Worm (Caenorhabditis elegans) whole organism, late embryonic: ENCODE results near the gene ddx-19.

Source experiments
- C38D4.7 ChIP-seq: fragments of 200-800 bp; sonication (Bioruptor generic); optimal IDR thresholded peaks from 2 replicates; lab custom pipeline; 2018; ENCODE audit warnings: mild to moderate bottlenecking, missing genetic modification characterization, moderate library complexity, missing compliant biosample characterization
- F13H6.1 ChIP-seq: sonication (generic microtip); optimal IDR thresholded peaks from 2 replicates; lab custom pipeline; 2016; ENCODE audit warnings: missing genetic modification characterization, missing compliant biosample characterization
- K02D7.2 ChIP-seq: sonication (generic microtip); optimal IDR thresholded peaks from 2 replicates; lab custom pipeline; 2017; ENCODE audit warnings: mild to moderate bottlenecking, missing genetic modification characterization, missing compliant biosample characterization
- ahr-1 ChIP-seq: sonication (generic microtip); optimal IDR thresholded peaks from 2 replicates; lab custom pipeline; 2016; ENCODE audit warnings: missing genetic modification characterization, missing compliant biosample characterization
- ama-1 ChIP-seq: fragments of 150-350 bp; optimal IDR thresholded peaks from 2 replicates; lab custom pipeline; 2014
- ceh-18 ChIP-seq: sonication (generic microtip); optimal IDR thresholded peaks from 2 replicates; lab custom pipeline; 2016; ENCODE audit warnings: missing genetic modification characterization, missing compliant biosample characterization
- ceh-19 ChIP-seq: fragments of 200-800 bp; sonication (Bioruptor generic); optimal IDR thresholded peaks from 2 replicates; lab custom pipeline; 2018; ENCODE audit warnings: mild to moderate bottlenecking, missing genetic modification characterization, missing compliant biosample characterization
- ceh-22 ChIP-seq: sonication (generic microtip); optimal IDR thresholded peaks from 2 replicates; lab custom pipeline; 2017; ENCODE audit warnings: missing biosample characterization, missing genetic modification characterization
- ceh-30 ChIP-seq: fragments of 150-350 bp; optimal IDR thresholded peaks from 2 replicates; lab custom pipeline; 2014; ENCODE audit warnings: missing biosample characterization, missing genetic modification characterization
- ceh-48 ChIP-seq: sonication (generic microtip); optimal IDR thresholded peaks from 2 replicates; lab custom pipeline; 2016; ENCODE audit warnings: missing genetic modification characterization, inconsistent platforms, missing compliant biosample characterization
- ceh-6 ChIP-seq: fragments of 200-800 bp; sonication (Bioruptor generic); optimal IDR thresholded peaks from 2 replicates; lab custom pipeline; 2018; ENCODE audit warnings: mild to moderate bottlenecking, missing genetic modification characterization, missing compliant biosample characterization
- che-1 ChIP-seq: sonication (generic microtip); optimal IDR thresholded peaks from 2 replicates; lab custom pipeline; 2016; ENCODE audit warnings: mild to moderate bottlenecking, missing genetic modification characterization, missing compliant biosample characterization
- dmd-4 ChIP-seq: sonication (generic microtip); optimal IDR thresholded peaks from 2 replicates; lab custom pipeline; 2016; ENCODE audit warnings: borderline replicate concordance, missing genetic modification characterization, missing compliant biosample characterization
- elt-2 ChIP-seq: sonication (generic microtip); optimal IDR thresholded peaks from 2 replicates; lab custom pipeline; 2016; ENCODE audit warnings: missing genetic modification reagents, missing genetic modification characterization, missing compliant biosample characterization
- fkh-10 ChIP-seq: fragments of 150-350 bp; optimal IDR thresholded peaks from 2 replicates; lab custom pipeline; 2014; ENCODE audit warnings: missing biosample characterization, missing genetic modification reagents, missing genetic modification characterization
- fkh-6 ChIP-seq: sonication (generic microtip); optimal IDR thresholded peaks from 2 replicates; lab custom pipeline; 2016; ENCODE audit warnings: missing genetic modification characterization, missing compliant biosample characterization
- gmeb-2 ChIP-seq: sonication (generic microtip); optimal IDR thresholded peaks from 2 replicates; lab custom pipeline; 2016; ENCODE audit warnings: missing genetic modification characterization, inconsistent platforms, missing compliant biosample characterization
- hlh-13 ChIP-seq: fragments of 200-800 bp; sonication (Bioruptor generic); optimal IDR thresholded peaks from 2 replicates; lab custom pipeline; 2018; ENCODE audit warnings: mild to moderate bottlenecking, missing genetic modification characterization, missing compliant biosample characterization
- lim-6 ChIP-seq: sonication (generic microtip); optimal IDR thresholded peaks from 2 replicates; lab custom pipeline; 2016; ENCODE audit warnings: missing genetic modification characterization, missing compliant biosample characterization
- lin-11 ChIP-seq: fragments of 200-800 bp; sonication (Bioruptor generic); optimal IDR thresholded peaks from 2 replicates; lab custom pipeline; 2018; ENCODE audit warnings: mild to moderate bottlenecking, missing genetic modification characterization, missing compliant biosample characterization
- nfya-1 ChIP-seq: sonication (generic microtip); optimal IDR thresholded peaks from 2 replicates; lab custom pipeline; 2017; ENCODE audit warnings: missing genetic modification characterization, mild to moderate bottlenecking, missing compliant biosample characterization, antibody characterized with exemption, moderate library complexity
- nhr-232 ChIP-seq: sonication (generic microtip); optimal IDR thresholded peaks from 2 replicates; lab custom pipeline; 2016; ENCODE audit warnings: missing genetic modification characterization, missing compliant biosample characterization
- npax-4 ChIP-seq: sonication (generic microtip); optimal IDR thresholded peaks from 2 replicates; lab custom pipeline; 2016; ENCODE audit warnings: missing genetic modification characterization, missing compliant biosample characterization
- pag-3 ChIP-seq: sonication (generic microtip); optimal IDR thresholded peaks from 2 replicates; lab custom pipeline; 2016; ENCODE audit warnings: missing compliant biosample characterization, missing genetic modification characterization, borderline replicate concordance
- pha-2 ChIP-seq: sonication (generic microtip); optimal IDR thresholded peaks from 2 replicates; lab custom pipeline; 2017; ENCODE audit warnings: mild to moderate bottlenecking, missing genetic modification characterization, missing compliant biosample characterization
- pqm-1 ChIP-seq: sonication (generic microtip); optimal IDR thresholded peaks from 2 replicates; lab custom pipeline; 2016; ENCODE audit warnings: missing genetic modification characterization, missing compliant biosample characterization
- pros-1 ChIP-seq: fragments of 150-350 bp; optimal IDR thresholded peaks from 2 replicates; lab custom pipeline; 2014; ENCODE audit warnings: missing biosample characterization, missing genetic modification reagents, missing genetic modification characterization
- ref-2 ChIP-seq: sonication (generic microtip); optimal IDR thresholded peaks from 2 replicates; lab custom pipeline; 2016; ENCODE audit warnings: missing genetic modification characterization, missing compliant biosample characterization
- rnt-1 ChIP-seq: sonication (generic microtip); optimal IDR thresholded peaks from 2 replicates; lab custom pipeline; 2016; ENCODE audit warnings: missing genetic modification characterization, missing compliant biosample characterization
- sdc-2 ChIP-seq: sonication (generic microtip); optimal IDR thresholded peaks from 2 replicates; lab custom pipeline; 2016; ENCODE audit warnings: missing genotype, missing genetic modification characterization, missing compliant biosample characterization
- sox-2 ChIP-seq: fragments of 200-800 bp; sonication (Bioruptor generic); IDR thresholded peaks from 2 replicates; pipeline ENCODE4 v1.3.6; 2022; ENCODE audit warnings: missing genetic modification reagents, missing genetic modification characterization, missing compliant biosample characterization
- sox-4 ChIP-seq: sonication (generic microtip); optimal IDR thresholded peaks from 2 replicates; lab custom pipeline; 2017; ENCODE audit warnings: mild to moderate bottlenecking, missing genetic modification characterization, inconsistent platforms, missing compliant biosample characterization
- tbx-2 ChIP-seq: sonication (generic microtip); optimal IDR thresholded peaks from 2 replicates; lab custom pipeline; 2016; ENCODE audit warnings: missing genetic modification characterization, missing compliant biosample characterization
- tbx-7 ChIP-seq: sonication (generic microtip); optimal IDR thresholded peaks from 2 replicates; lab custom pipeline; 2016; ENCODE audit warnings: missing genotype, missing genetic modification characterization, missing compliant biosample characterization
- zip-5 ChIP-seq: sonication (generic microtip); optimal IDR thresholded peaks from 2 replicates; lab custom pipeline; 2016; ENCODE audit warnings: missing genetic modification characterization, missing compliant biosample characterization

ddx-19 gene

DNA sequence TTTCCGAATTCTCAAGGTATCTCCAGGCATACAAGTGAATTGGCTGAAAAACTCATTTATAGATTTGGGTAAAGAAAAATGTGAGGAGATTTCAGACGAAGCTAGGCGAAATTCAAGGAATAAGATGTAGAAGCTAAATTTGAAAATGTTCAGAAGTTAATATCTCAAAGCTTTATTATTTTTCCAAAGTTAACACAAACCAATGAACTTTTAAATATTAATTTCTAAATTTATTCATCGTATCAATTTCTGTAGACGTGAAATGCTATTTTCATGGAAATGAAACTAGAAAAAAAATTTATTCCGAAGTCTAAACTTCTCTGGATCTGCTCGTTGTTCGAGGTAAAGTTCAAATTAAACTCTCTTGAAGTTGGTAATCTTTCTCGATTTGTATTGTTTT lies 39.4 kb upstream of the ddx-19 start, which contains the start of gene agxt-1:
TSS of gene agxt-1 (plus strand) at position 301 of the 400 bp plus-strand sequence.
- TF ChIP-seq zip-5 (tag; lab: Kevin White, UChicago) (no peak), ceh-19 (GFP tag; lab: Kevin White, UChicago) (no peak), sox-4 (no peak)
- TF ChIP-seq, all 69 proteins: peak for 0

DNA sequence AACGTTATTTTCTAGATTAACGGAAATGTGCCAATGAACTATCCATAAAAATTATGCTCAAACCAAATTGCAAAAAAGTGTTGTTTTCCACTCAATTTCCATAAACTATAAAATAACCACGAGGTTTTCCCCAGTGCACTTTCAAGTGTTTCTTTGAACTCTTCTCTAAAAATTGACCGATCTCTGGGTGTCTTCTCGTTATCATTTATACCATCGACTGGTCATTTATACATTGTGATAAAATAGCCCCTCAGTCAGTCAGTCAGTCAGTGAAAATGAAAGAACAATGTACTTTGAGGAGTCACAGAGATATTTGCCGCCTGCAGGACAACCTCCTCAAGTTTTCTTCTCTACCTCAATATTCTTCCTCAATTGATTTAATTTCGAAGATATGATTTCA lies 38.8 kb upstream of the ddx-19 start:
- TF ChIP-seq elt-2 (peak; percentile 36), ceh-18 (tag; lab: Kevin White, UChicago) (no peak)

DNA sequence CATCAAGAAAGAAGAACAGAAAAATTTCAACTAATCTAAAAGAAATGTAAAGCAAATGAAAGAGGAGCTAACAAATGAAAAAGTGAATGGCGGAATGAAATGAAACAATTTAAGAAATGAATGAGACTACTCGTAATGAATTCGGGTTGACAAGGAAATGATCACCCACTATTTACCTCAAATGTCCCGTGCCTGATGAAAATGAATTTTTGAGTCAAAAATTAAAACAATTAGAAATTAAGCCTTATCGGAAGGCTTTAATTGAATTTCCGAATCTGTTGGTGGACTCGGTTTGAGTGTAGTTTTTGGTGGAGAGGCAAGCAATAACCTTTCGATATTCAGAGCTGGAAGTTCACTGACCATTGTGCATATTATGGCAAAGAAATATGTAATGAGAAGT lies 35.7 kb upstream of the ddx-19 start:
- TF ChIP-seq ahr-1 (tag; lab: Kevin White, UChicago) (no peak), C38D4.7 (GFP tag; lab: Kevin White, UChicago) (no peak), sox-2 (no peak), ceh-6 (no peak)

DNA sequence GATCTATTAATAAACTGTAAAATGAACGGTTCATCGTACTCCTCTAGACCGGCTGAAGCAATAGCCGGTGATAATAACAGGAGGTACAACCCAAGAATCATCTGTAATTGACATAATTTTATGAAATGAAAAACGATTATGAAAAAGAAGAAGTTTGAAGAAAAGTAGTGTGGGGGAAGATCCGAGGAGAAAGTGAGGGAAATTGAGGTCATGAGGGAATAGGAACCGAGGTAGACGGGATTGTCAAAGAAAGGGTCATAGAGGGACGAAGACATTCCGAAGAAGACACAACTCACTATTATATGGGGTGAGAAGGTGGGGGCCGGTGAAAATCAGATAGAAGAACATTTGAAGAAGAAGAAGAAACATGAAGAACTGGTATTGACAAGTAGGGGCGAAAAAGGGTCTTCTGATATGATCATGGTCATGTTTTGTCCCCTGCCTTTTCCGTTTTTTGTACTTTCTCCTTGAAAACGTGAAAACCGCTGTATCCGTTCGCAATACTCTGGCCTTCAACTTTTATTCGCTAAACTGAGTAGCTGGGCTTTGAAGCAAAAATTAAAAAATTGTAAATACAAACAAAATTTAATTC lies 32.6 kb upstream of the ddx-19 start, which contains the start of gene oac-46:
TSS of gene oac-46 (minus strand) at position 101 of the 592 bp plus-strand sequence.
- TF ChIP-seq tbx-7 (tag; lab: Kevin White, UChicago) (no peak), fkh-6 (no peak), pros-1 (no peak), F13H6.1 (no peak), sdc-2 (no peak), ahr-1 (tag; lab: Kevin White, UChicago) (no peak), dmd-4 (tag; lab: Kevin White, UChicago) (no peak), npax-4 (no peak), tbx-2 (tag; lab: Kevin White, UChicago) (no peak), ama-1 (lab: Kevin White, UChicago) (no peak), pqm-1 (no peak), pha-2 (tag; lab: Kevin White, UChicago) (no peak), ceh-48 (tag; lab: Kevin White, UChicago) (no peak), nfya-1 (tag; lab: Kevin White, UChicago) (no peak), fkh-10 (GFP tag; lab: Kevin White, UChicago) (no peak), rnt-1 (tag; lab: Kevin White, UChicago) (no peak), pag-3 (tag; lab: Kevin White, UChicago) (no peak), nhr-232 (tag; lab: Kevin White, UChicago) (no peak)
- TF ChIP-seq, all 69 proteins: peak for 0

DNA sequence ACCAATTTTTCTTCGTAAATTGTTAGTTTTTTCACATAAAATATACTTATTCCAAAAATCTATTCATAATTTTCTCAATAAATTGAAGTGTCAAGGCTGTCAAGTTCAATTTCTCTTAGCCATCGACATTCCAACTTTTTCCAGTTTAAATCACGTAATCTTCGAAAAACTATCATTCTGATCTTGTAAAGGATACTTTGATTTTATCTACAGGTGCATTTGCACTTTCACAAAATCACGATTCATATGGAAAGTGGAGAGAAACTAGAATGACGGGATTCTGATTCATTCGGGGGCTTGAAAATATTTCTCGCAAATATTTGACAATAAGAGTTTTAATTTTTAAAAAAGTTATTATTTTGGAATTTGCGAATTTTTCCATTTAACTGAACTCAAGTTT lies 31.5 kb upstream of the ddx-19 start:
- TF ChIP-seq K02D7.2 (tag; lab: Kevin White, UChicago): no peak
- TF ChIP-seq fkh-10 (GFP tag; lab: Kevin White, UChicago): no peak
- TF ChIP-seq pha-2 (tag; lab: Kevin White, UChicago): no peak
- TF ChIP-seq, all 69 proteins: peak for 0

DNA sequence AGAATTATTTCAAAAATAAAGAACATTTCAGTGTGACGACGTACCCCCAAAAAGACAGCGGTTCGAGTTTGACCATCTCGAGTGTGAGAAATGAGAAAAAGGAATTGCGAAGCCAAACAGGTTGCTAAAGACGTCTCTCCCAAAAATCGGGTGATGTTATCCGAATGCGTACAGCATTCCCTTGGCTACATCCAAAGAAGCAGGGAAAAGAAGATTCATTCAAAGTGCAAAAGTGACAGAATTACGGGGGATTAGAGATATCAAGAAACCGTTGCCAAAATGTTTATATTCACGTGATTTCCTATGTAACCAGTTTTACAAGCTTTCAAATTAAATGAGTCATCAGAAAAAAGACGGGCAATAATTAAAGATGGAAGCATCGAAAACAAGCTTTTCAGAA lies 30.7 kb upstream of the ddx-19 start:
- TF ChIP-seq ceh-22 (tag; lab: Kevin White, UChicago) (no peak), ref-2 (tag; lab: Kevin White, UChicago) (no peak), ceh-30 (tag; lab: Kevin White, UChicago) (no peak), che-1 (tag; lab: Kevin White, UChicago) (no peak), hlh-13 (no peak), sdc-2 (no peak), lim-6 (tag; lab: Kevin White, UChicago) (no peak), npax-4 (no peak), gmeb-2 (tag; lab: Kevin White, UChicago) (no peak), K02D7.2 (tag; lab: Kevin White, UChicago) (no peak), lin-11 (tag; lab: Kevin White, UChicago) (no peak), ceh-48 (tag; lab: Kevin White, UChicago) (no peak), ceh-19 (GFP tag; lab: Kevin White, UChicago) (no peak)
- TF ChIP-seq, all 69 proteins: peak for 0
